Worm (Caenorhabditis elegans) whole organism, young adult: ENCODE measurements around the gene cest-9.1.

Experiments used
- B0019.2 ChIP-seq: fragments of 200-800 bp; sonication (Bioruptor generic); conservative IDR thresholded peaks from 2 replicates; pipeline ENCODE4 v1.3.6; 2022; ENCODE audit warnings: missing genetic modification reagents, missing genetic modification characterization, missing compliant biosample characterization
- attf-6 ChIP-seq: fragments of 200-800 bp; sonication (Bioruptor generic); IDR thresholded peaks from 2 replicates; pipeline ENCODE4 v1.3.6; 2022; ENCODE audit warnings: missing genetic modification reagents, missing genetic modification characterization, missing compliant biosample characterization
- efl-1 ChIP-seq: fragments of 150-350 bp; optimal IDR thresholded peaks from 2 replicates; lab custom pipeline; 2014; ENCODE audit warnings: missing biosample characterization, missing genetic modification reagents, missing genetic modification characterization
- mcd-1 ChIP-seq: fragments of 200-800 bp; sonication (Bioruptor generic); IDR thresholded peaks from 2 replicates; pipeline ENCODE4 v1.3.6; 2022; ENCODE audit warnings: missing genetic modification reagents, missing genetic modification characterization, missing compliant biosample characterization
- snpc-4 ChIP-seq, 5 experiments: fragments of 150-350 bp in 1 of 5; sonication (generic microtip) in 4 of 5; optimal IDR thresholded peaks; 2 replicates each; lab custom pipeline; 2014 to 2018; ENCODE audit warnings: missing genetic modification characterization in 5 of 5, missing biosample characterization in 3 of 5, antibody characterized with exemption in 2 of 5, mild to moderate bottlenecking in 2 of 5, missing compliant biosample characterization in 2 of 5, missing genotype in 2 of 5, moderate library complexity in 2 of 5, missing genetic modification reagents in 1 of 5

DNA sequence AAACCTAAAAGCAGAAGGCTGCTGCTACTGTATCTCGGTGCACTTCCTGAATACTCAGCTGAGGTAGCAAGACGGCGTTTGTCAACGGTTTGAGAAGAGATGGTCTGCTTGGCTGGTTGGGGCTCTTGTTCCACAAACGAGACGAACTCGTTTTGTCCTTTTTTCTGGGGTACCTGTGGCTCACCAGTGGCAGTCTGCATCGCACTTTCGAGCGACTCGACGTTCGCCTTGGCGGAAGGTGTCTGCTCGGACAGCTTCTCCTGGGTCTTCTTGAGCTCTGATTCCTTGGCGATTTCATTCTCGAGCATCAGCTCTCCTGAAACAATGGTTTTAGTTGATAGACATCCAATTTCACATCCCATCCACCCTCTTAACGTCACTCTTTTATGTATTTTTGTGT is 24.5 kb upstream of the cest-9.1 start:
- TF ChIP-seq B0019.2 (GFP tag; lab: Robert Waterston, UW) = no peak
- no peak for TF ChIP-seq efl-1 (GFP tag; lab: Kevin White, UChicago)
- no peak for TF ChIP-seq attf-6 (GFP tag; lab: Robert Waterston, UW)
- no peak for TF ChIP-seq mcd-1 (GFP tag; lab: Robert Waterston, UW)
- no peak for TF ChIP-seq snpc-4 (GFP tag; optimal IDR thresholded peaks at IDR 0.05; lab: Kevin White, UChicago)
- TF ChIP-seq snpc-4 (tag; optimal IDR thresholded peaks at IDR 0.05; lab: Kevin White, UChicago) = no peak
